Fruit fly (Drosophila melanogaster): Measurements from ENCODE around the gene eIF2Bbeta.

eIF2Bbeta gene

DNA sequence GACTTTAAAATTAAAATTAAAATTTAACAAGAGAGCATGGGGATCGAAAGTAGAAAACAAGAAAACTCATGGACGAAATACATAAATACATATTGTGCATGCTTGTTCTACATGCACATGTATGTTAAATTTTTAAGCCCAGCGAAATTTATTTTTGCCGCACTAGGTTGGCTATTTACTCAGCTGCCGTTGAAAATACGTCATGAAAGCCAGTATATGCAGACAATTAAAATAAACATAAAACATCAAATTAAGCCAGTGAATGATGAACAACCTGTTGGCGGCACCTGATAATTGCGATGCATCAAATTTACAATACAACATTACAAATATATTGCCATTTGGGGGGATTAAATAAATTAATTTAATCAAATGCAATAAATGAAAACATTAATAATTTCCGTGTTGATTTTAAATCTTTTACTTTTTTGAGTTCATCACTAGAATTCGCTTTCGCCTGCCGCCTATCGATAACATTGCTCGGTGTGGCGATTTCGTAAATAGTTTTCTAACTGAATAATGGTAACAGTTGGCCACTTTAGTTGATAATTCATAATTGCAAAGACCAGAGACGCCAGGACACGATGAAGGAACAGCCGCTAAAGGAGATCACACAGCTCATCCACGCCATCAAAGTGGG, at the start of gene eIF2Bbeta (continued):
- TF ChIP-seq dan (GFP tag; IDR thresholded peaks at IDR 0.05) (no peak), Xrp1 (GFP tag; IDR thresholded peaks at IDR 0.05) (no peak), vvl (GFP tag; IDR thresholded peaks at IDR 0.05) (no peak), gsb-n (tag; optimal IDR thresholded peaks at IDR 0.05) (no peak), pnt (GFP tag; optimal IDR thresholded peaks at IDR 0.05) (no peak), Ets65A (GFP tag) (peak; percentile 64), trh (GFP tag; optimal IDR thresholded peaks at IDR 0.05) (no peak), grn (GFP tag; optimal IDR thresholded peaks at IDR 0.05) (no peak), CG11456 (GFP tag; IDR thresholded peaks at IDR 0.05) (no peak), D19B (GFP tag; optimal IDR thresholded peaks at IDR 0.05) (no peak), Pdp1 (GFP tag; optimal IDR thresholded peaks at IDR 0.05) (no peak), CG1603 (tag; optimal IDR thresholded peaks at IDR 0.05) (peak; percentile 5), Dll (GFP tag; IDR thresholded peaks at IDR 0.05; ENCODE audit: partially characterized antibody) (0 out of 4 replicates have a peak, but pooled peaks have one; percentile 30), CG8359 (GFP tag; optimal IDR thresholded peaks at IDR 0.05; ENCODE audit: borderline replicate concordance) (no peak), CG10959 (GFP tag; IDR thresholded peaks at IDR 0.05) (no peak), chm (GFP tag; IDR thresholded peaks at IDR 0.05) (no peak), ac (GFP tag; optimal IDR thresholded peaks at IDR 0.05) (no peak), CG32772 (GFP tag; IDR thresholded peaks at IDR 0.05) (no peak), CG14965 (GFP tag; optimal IDR thresholded peaks at IDR 0.05; ENCODE audit: borderline replicate concordance) (no peak), CG13424 (tag; optimal IDR thresholded peaks at IDR 0.05) (no peak), CG9932 (GFP tag; IDR thresholded peaks at IDR 0.05) (no peak), Dip3 (GFP tag; optimal IDR thresholded peaks at IDR 0.05) (no peak), ro (GFP tag; IDR thresholded peaks at IDR 0.05) (no peak), CG9817 (tag; optimal IDR thresholded peaks at IDR 0.05) (no peak), Sry-β (GFP tag; optimal IDR thresholded peaks at IDR 0.05) (peak; percentile 87), pum (GFP tag; optimal IDR thresholded peaks at IDR 0.05) (no peak), Dp (GFP tag; optimal IDR thresholded peaks at IDR 0.05) (no peak), CG31365 (tag; optimal IDR thresholded peaks at IDR 0.05) (no peak), Fer1 (GFP tag; optimal IDR thresholded peaks at IDR 0.05) (no peak), Lim3 (GFP tag; IDR thresholded peaks at IDR 0.05) (no peak), Nf-YA (GFP tag; IDR thresholded peaks at IDR 0.05) (no peak), Doc3 (GFP tag; IDR thresholded peaks at IDR 0.05; ENCODE audit: partially characterized antibody) (0 out of 3 replicates have a peak, but pooled peaks have one; percentile 20), HLH4C (GFP tag; IDR thresholded peaks at IDR 0.05; ENCODE audit: partially characterized antibody) (0 out of 3 replicates have a peak, but pooled peaks have one; percentile 16), chinmo (GFP tag; IDR thresholded peaks at IDR 0.05; ENCODE audit: partially characterized antibody) (no peak), tio (GFP tag; optimal IDR thresholded peaks at IDR 0.05) (no peak), CG9215 (GFP tag; IDR thresholded peaks at IDR 0.05) (no peak), pan (optimal IDR thresholded peaks at IDR 0.05) (no peak), pan (GFP tag; optimal IDR thresholded peaks at IDR 0.05 in 1 of 2, IDR thresholded peaks at IDR 0.05 in 1 of 2) (peak in 1 of 2 experiments; percentile 9), row (GFP tag; IDR thresholded peaks at IDR 0.05) (peak; percentile 46; the same call in 1 of the 3 replicates), usp (GFP tag; optimal IDR thresholded peaks at IDR 0.05) (no peak), Sry-δ (GFP tag; optimal IDR thresholded peaks at IDR 0.05) (peak; percentile 39), CG8388 (GFP tag; optimal IDR thresholded peaks at IDR 0.05) (no peak), CG9876 (GFP tag; optimal IDR thresholded peaks at IDR 0.05) (no peak), Rfx (GFP tag; IDR thresholded peaks at IDR 0.05) (0 out of 2 replicates have a peak, but pooled peaks have one; percentile 16), Fer2 (tag; optimal IDR thresholded peaks at IDR 0.05) (no peak), CG8290 (GFP tag; optimal IDR thresholded peaks at IDR 0.05) (no peak), CG8290 (tag; optimal IDR thresholded peaks at IDR 0.05) (peak in 1 of 2 experiments; percentile 15), hkb (optimal IDR thresholded peaks at IDR 0.05) (no peak), hkb (GFP tag; IDR thresholded peaks at IDR 0.05) (no peak)
